Fruit fly (Drosophila melanogaster) whole organism, embryonic: ENCODE data around the gene CG17154.
A peak's percentile ranks its signal among the peaks of the same experiment; 100 is the strongest.

Experiments
- Bdp1 ChIP-seq: fragments of 200-800 bp; sonication (Bioruptor generic); optimal IDR thresholded peaks from 3 replicates; lab custom pipeline; 2016; ENCODE audit warnings: missing biosample characterization, missing genetic modification characterization
- Bteb2 ChIP-seq: fragments of 200-800 bp; sonication (Bioruptor generic); optimal IDR thresholded peaks from 2 replicates; lab custom pipeline; 2016; ENCODE audit warnings: missing biosample characterization, missing genetic modification characterization
- C15 ChIP-seq: fragments of 200-800 bp; sonication (Bioruptor generic); IDR thresholded peaks from 3 replicates; pipeline ENCODE4 v1.3.6; 2022; ENCODE audit warnings: missing biosample characterization, missing genetic modification characterization
- CG10209 ChIP-seq: fragments of 200-800 bp; sonication (Bioruptor generic); optimal IDR thresholded peaks from 3 replicates; lab custom pipeline; 2017; ENCODE audit warnings: missing biosample characterization, mild to moderate bottlenecking, missing genetic modification characterization, missing genetic modification reagents
- CG10267 ChIP-seq: fragments of 200-800 bp; sonication (Bioruptor generic); optimal IDR thresholded peaks from 2 replicates; lab custom pipeline; 2018; ENCODE audit warnings: missing biosample characterization, mild to moderate bottlenecking, missing genetic modification characterization, moderate library complexity
- CG10959 ChIP-seq: fragments of 200-800 bp; sonication (Bioruptor generic); IDR thresholded peaks from 2 replicates; pipeline ENCODE4 v1.3.6; 2022; ENCODE audit warnings: missing biosample characterization, missing genetic modification characterization
- CG11696 ChIP-seq: fragments of 200-800 bp; sonication (Bioruptor generic); IDR thresholded peaks from 2 replicates; pipeline ENCODE4 v1.3.6; 2022; ENCODE audit warnings: missing biosample characterization, missing genetic modification characterization
- CG12391 ChIP-seq: fragments of 200-800 bp; sonication (Bioruptor generic); optimal IDR thresholded peaks from 3 replicates; lab custom pipeline; 2018; ENCODE audit warnings: missing biosample characterization, mild to moderate bottlenecking, missing genetic modification characterization, moderate library complexity
- CG13287 ChIP-seq: fragments of 200-800 bp; sonication (Bioruptor generic); IDR thresholded peaks from 2 replicates; pipeline ENCODE4 v1.3.6; 2022; ENCODE audit warnings: missing biosample characterization, missing genetic modification characterization; ENCODE audit not compliant: partially characterized antibody
- CG13424 ChIP-seq: fragments of 200-800 bp; sonication (Bioruptor generic); optimal IDR thresholded peaks from 2 replicates; lab custom pipeline; 2019; ENCODE audit warnings: missing biosample characterization, mild to moderate bottlenecking, missing genetic modification characterization, moderate library complexity
- CG13624 ChIP-seq: fragments of 200-800 bp; sonication (Bioruptor generic); optimal IDR thresholded peaks from 2 replicates; lab custom pipeline; 2016; ENCODE audit warnings: missing biosample characterization, missing genetic modification characterization
- CG14710 ChIP-seq: fragments of 200-800 bp; sonication (Bioruptor generic); optimal IDR thresholded peaks from 3 replicates; lab custom pipeline; 2019; ENCODE audit warnings: missing biosample characterization, mild to moderate bottlenecking, missing genetic modification characterization, moderate library complexity
- CG14965 ChIP-seq: fragments of 200-800 bp; sonication (Bioruptor generic); optimal IDR thresholded peaks from 2 replicates; lab custom pipeline; 2016; ENCODE audit warnings: missing biosample characterization, missing genetic modification characterization, borderline replicate concordance
- CG15073 ChIP-seq: fragments of 200-800 bp; sonication (Bioruptor generic); optimal IDR thresholded peaks from 2 replicates; lab custom pipeline; 2016; ENCODE audit warnings: missing biosample characterization, missing genetic modification characterization
- CG1647 ChIP-seq: fragments of 200-800 bp; sonication (Bioruptor generic); optimal IDR thresholded peaks from 3 replicates; lab custom pipeline; 2016; ENCODE audit warnings: missing biosample characterization, missing genetic modification characterization
- CG30431 ChIP-seq: fragments of 200-800 bp; sonication (Bioruptor generic); optimal IDR thresholded peaks from 2 replicates; lab custom pipeline; 2017; ENCODE audit warnings: missing biosample characterization, missing genetic modification characterization
- CG3163 ChIP-seq: fragments of 200-800 bp; sonication (Bioruptor generic); optimal IDR thresholded peaks from 3 replicates; lab custom pipeline; 2016; ENCODE audit warnings: missing biosample characterization, missing genetic modification characterization
- CG34224 ChIP-seq: fragments of 200-800 bp; sonication (Bioruptor generic); IDR thresholded peaks from 3 replicates; pipeline ENCODE4 v1.3.6; 2022; ENCODE audit warnings: missing biosample characterization, missing genetic modification characterization; ENCODE audit not compliant: partially characterized antibody
- CG3847 ChIP-seq: fragments of 200-800 bp; sonication (Bioruptor generic); IDR thresholded peaks from 2 replicates; pipeline ENCODE4 v1.3.6; 2022; ENCODE audit warnings: missing biosample characterization, missing genetic modification characterization
- CG42726 ChIP-seq: fragments of 200-800 bp; sonication (Bioruptor generic); IDR thresholded peaks from 2 replicates; pipeline ENCODE4 v1.3.6; 2022; ENCODE audit warnings: missing biosample characterization, missing genetic modification characterization; ENCODE audit not compliant: partially characterized antibody
- CG7963 ChIP-seq: fragments of 200-800 bp; sonication (Bioruptor generic); IDR thresholded peaks from 3 replicates; pipeline ENCODE4 v1.3.6; 2022; ENCODE audit warnings: missing biosample characterization, missing genetic modification characterization; ENCODE audit not compliant: partially characterized antibody
- CG8924 ChIP-seq: fragments of 200-800 bp; optimal IDR thresholded peaks from 3 replicates; lab custom pipeline; 2019; ENCODE audit warnings: missing biosample characterization, mild to moderate bottlenecking, missing genetic modification characterization, moderate library complexity
- CG9727 ChIP-seq: fragments of 200-800 bp; sonication (Bioruptor generic); optimal IDR thresholded peaks from 3 replicates; lab custom pipeline; 2017; ENCODE audit warnings: missing biosample characterization, mild to moderate bottlenecking, missing genetic modification characterization
- CG9932 ChIP-seq: fragments of 200-800 bp; sonication (Bioruptor generic); IDR thresholded peaks from 2 replicates; pipeline ENCODE4 v1.3.6; 2022; ENCODE audit warnings: missing biosample characterization, missing genetic modification characterization
- Dbx ChIP-seq: fragments of 200-800 bp; sonication (Bioruptor generic); IDR thresholded peaks from 3 replicates; pipeline ENCODE4 v1.3.6; 2022; ENCODE audit warnings: missing biosample characterization, missing genetic modification characterization
- Deaf1 ChIP-seq: fragments of 200-800 bp; optimal IDR thresholded peaks from 3 replicates; lab custom pipeline; 2019; ENCODE audit warnings: missing biosample characterization, mild to moderate bottlenecking, missing genetic modification characterization, moderate library complexity
- Dip3 ChIP-seq: fragments of 200-800 bp; sonication (Bioruptor generic); optimal IDR thresholded peaks from 3 replicates; lab custom pipeline; 2016; ENCODE audit warnings: missing biosample characterization, missing genetic modification characterization
- E2f1 ChIP-seq: fragments of 200-800 bp; sonication (Bioruptor generic); IDR thresholded peaks from 2 replicates; pipeline ENCODE4 v1.3.6; 2022; ENCODE audit warnings: missing biosample characterization, missing genetic modification characterization
- Med ChIP-seq: fragments of 200-800 bp; sonication (Bioruptor generic); peaks from one replicate; lab custom pipeline; 2016; ENCODE audit warnings: missing biosample characterization, missing genetic modification characterization, mild to moderate bottlenecking, inconsistent platforms, moderate library complexity
- Meics ChIP-seq: fragments of 200-800 bp; sonication (Bioruptor generic); optimal IDR thresholded peaks from 2 replicates; lab custom pipeline; 2017; ENCODE audit warnings: missing biosample characterization, mild to moderate bottlenecking, missing genetic modification characterization
- Ravus ChIP-seq: fragments of 200-800 bp; sonication (Bioruptor generic); IDR thresholded peaks from 2 replicates; pipeline ENCODE4 v1.3.6; 2022; ENCODE audit warnings: missing biosample characterization, missing genetic modification characterization
- cato ChIP-seq: fragments of 200-800 bp; sonication (Bioruptor generic); optimal IDR thresholded peaks from 2 replicates; lab custom pipeline; 2016; ENCODE audit warnings: missing biosample characterization, missing genetic modification characterization, borderline replicate concordance
- chif ChIP-seq, 2 experiments: fragments of 200-800 bp; sonication (Bioruptor generic); optimal IDR thresholded peaks; 3 replicates each; lab custom pipeline; 2016; ENCODE audit warnings: missing biosample characterization in 2 of 2, missing genetic modification characterization in 2 of 2
- crc ChIP-seq: fragments of 200-800 bp; sonication (Bioruptor generic); optimal IDR thresholded peaks from 2 replicates; lab custom pipeline; 2016; ENCODE audit warnings: missing biosample characterization, missing genetic modification characterization
- fd102C ChIP-seq: fragments of 200-800 bp; sonication (Bioruptor generic); optimal IDR thresholded peaks from 2 replicates; lab custom pipeline; 2018; ENCODE audit warnings: missing biosample characterization, mild to moderate bottlenecking, missing genetic modification characterization, moderate library complexity
- fu2 ChIP-seq: fragments of 200-800 bp; sonication (Bioruptor generic); optimal IDR thresholded peaks from 2 replicates; lab custom pipeline; 2016; ENCODE audit warnings: missing biosample characterization, missing genetic modification characterization
- gce ChIP-seq: fragments of 200-800 bp; sonication (Bioruptor generic); IDR thresholded peaks from 3 replicates; pipeline ENCODE4 v1.3.6; 2022; ENCODE audit warnings: missing biosample characterization, missing genetic modification characterization
- mld ChIP-seq: fragments of 200-800 bp; sonication (Bioruptor generic); IDR thresholded peaks from 3 replicates; pipeline ENCODE4 v1.3.6; 2022; ENCODE audit warnings: missing biosample characterization, missing genetic modification characterization; ENCODE audit not compliant: partially characterized antibody
- nmo ChIP-seq: fragments of 200-800 bp; sonication (Bioruptor generic); optimal IDR thresholded peaks from 2 replicates; lab custom pipeline; 2018; ENCODE audit warnings: missing biosample characterization, mild to moderate bottlenecking, missing genetic modification characterization, moderate library complexity
- row ChIP-seq: fragments of 200-800 bp; sonication (Bioruptor generic); IDR thresholded peaks from 3 replicates; pipeline ENCODE4 v1.3.6; 2022; ENCODE audit warnings: missing biosample characterization, missing genetic modification characterization
- scrt ChIP-seq: fragments of 200-800 bp; sonication (Bioruptor generic); optimal IDR thresholded peaks from 2 replicates; lab custom pipeline; 2018; ENCODE audit warnings: missing biosample characterization, mild to moderate bottlenecking, missing genetic modification characterization, moderate library complexity
- sob ChIP-seq: fragments of 200-800 bp; sonication (Bioruptor generic); IDR thresholded peaks from 2 replicates; pipeline ENCODE4 v1.3.6; 2022; ENCODE audit warnings: missing biosample characterization, missing genetic modification characterization
- sqz ChIP-seq: fragments of 200-800 bp; sonication (Bioruptor generic); optimal IDR thresholded peaks from 3 replicates; lab custom pipeline; 2018; ENCODE audit warnings: missing biosample characterization, mild to moderate bottlenecking, missing genetic modification characterization
- stc ChIP-seq: fragments of 200-800 bp; sonication (Bioruptor generic); IDR thresholded peaks from 2 replicates; pipeline ENCODE4 v1.3.6; 2022; ENCODE audit warnings: missing biosample characterization, missing genetic modification characterization
- tio ChIP-seq: fragments of 200-800 bp; sonication (Bioruptor generic); optimal IDR thresholded peaks from 2 replicates; lab custom pipeline; 2017; ENCODE audit warnings: missing biosample characterization, missing genetic modification characterization, inconsistent platforms
- toy ChIP-seq: fragments of 200-800 bp; sonication (Bioruptor generic); IDR thresholded peaks from 2 replicates; pipeline ENCODE4 v1.3.6; 2022; ENCODE audit warnings: missing biosample characterization, missing genetic modification characterization
- twi ChIP-seq: fragments of 200-800 bp; optimal IDR thresholded peaks from 2 replicates; lab custom pipeline; 2019; ENCODE audit warnings: missing biosample characterization, mild to moderate bottlenecking, missing genetic modification characterization, moderate library complexity
- unpg ChIP-seq: fragments of 200-800 bp; sonication (Bioruptor generic); optimal IDR thresholded peaks from 3 replicates; lab custom pipeline; 2018; ENCODE audit warnings: missing biosample characterization, mild to moderate bottlenecking, missing genetic modification characterization, moderate library complexity
- yki ChIP-seq: fragments of >200 bp; optimal IDR thresholded peaks from 3 replicates; lab custom pipeline; 2018
- zf30C ChIP-seq: fragments of 200-800 bp; sonication (Bioruptor generic); optimal IDR thresholded peaks from 3 replicates; lab custom pipeline; 2018; ENCODE audit warnings: missing biosample characterization, mild to moderate bottlenecking, missing genetic modification characterization

Gene CG17154

DNA sequence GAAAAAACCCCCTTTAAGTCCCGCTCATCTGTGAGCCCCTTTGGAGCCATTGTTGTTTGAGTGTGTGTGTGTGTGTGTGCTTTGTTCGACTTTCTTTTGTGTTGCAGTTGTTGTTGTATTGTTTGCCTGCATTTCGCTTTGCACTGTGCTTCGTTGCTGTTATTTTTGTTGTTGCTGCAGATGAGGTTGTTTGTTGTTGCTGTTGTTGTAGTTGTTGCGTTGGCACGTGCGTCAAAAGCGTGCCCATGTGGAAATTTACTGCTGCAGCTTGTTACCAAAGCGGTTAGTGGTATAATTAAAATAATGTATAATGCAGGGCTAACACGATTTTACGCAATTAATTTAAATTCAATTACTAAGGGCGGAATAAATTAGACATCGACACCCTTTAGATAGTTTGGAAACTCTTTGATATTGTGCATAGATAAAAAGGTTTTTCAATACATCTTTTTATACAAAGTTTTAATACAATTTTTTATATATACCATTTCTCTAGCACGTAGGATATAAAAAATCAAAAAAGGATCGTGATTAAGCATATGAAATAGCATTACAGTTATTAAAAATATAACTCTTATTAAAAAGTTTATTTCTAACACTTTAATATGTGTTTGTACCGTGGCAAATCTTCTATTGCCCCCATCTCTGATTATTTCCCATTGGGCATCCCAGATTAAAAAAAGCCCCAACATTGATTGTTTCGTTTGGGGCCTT, 1.9 kb downstream of the CG17154 start (continued):
- no peak for TF ChIP-seq CG13287 (GFP tag; lab: Robert Waterston, UW)
- TF ChIP-seq Deaf1 (tag; lab: Kevin White, UChicago): peak; percentile 16
- TF ChIP-seq CG3847: no peak
- TF ChIP-seq scrt (GFP tag; lab: Kevin White, UChicago): no peak
- no peak for TF ChIP-seq Bdp1 (GFP tag; lab: Kevin White, UChicago)
- TF ChIP-seq toy (GFP tag; lab: Robert Waterston, UW): no peak
- no peak for TF ChIP-seq CG14965 (GFP tag; lab: Kevin White, UChicago)
- no peak for TF ChIP-seq CG13424
- no peak for TF ChIP-seq CG10959 (GFP tag; lab: Robert Waterston, UW)
- no peak for TF ChIP-seq CG34224
- peak; percentile 37; the same call in 2 of the 3 replicates for TF ChIP-seq row (GFP tag; lab: Robert Waterston, UW)
- no peak for TF ChIP-seq stc (GFP tag; lab: Robert Waterston, UW)
- no peak for TF ChIP-seq CG12391 (tag; lab: Kevin White, UChicago)
- no peak for TF ChIP-seq CG1647
- TF ChIP-seq CG15073 (GFP tag; lab: Kevin White, UChicago): no peak
- TF ChIP-seq C15: no peak
- peak; percentile 15 for TF ChIP-seq CG8924 (tag; lab: Kevin White, UChicago)
- no peak for TF ChIP-seq Ravus (GFP tag; lab: Robert Waterston, UW)
- no peak for TF ChIP-seq E2f1 (GFP tag; lab: Robert Waterston, UW)
- peak; percentile 9 for TF ChIP-seq CG14710
- TF ChIP-seq CG3163: no peak
- TF ChIP-seq nmo (GFP tag; lab: Kevin White, UChicago): peak; percentile 13
- TF ChIP-seq CG10209 (GFP tag; lab: Kevin White, UChicago): no peak
- TF ChIP-seq unpg (GFP tag; lab: Kevin White, UChicago): no peak
- TF ChIP-seq tio: no peak
- no peak for TF ChIP-seq fd102C (GFP tag; lab: Kevin White, UChicago)
- no peak for TF ChIP-seq Dip3 (GFP tag; lab: Kevin White, UChicago)
- TF ChIP-seq Meics (GFP tag; lab: Kevin White, UChicago): no peak
- TF ChIP-seq CG42726 (GFP tag; lab: Robert Waterston, UW): no peak
- no peak for TF ChIP-seq crc
- TF ChIP-seq Bteb2 (GFP tag; lab: Kevin White, UChicago): no peak
- TF ChIP-seq yki: no peak
- TF ChIP-seq CG9932 (GFP tag; lab: Robert Waterston, UW): no peak
- no peak for TF ChIP-seq CG11696 (GFP tag; lab: Robert Waterston, UW)
- TF ChIP-seq CG7963 (GFP tag; lab: Robert Waterston, UW): no peak
- TF ChIP-seq sob (GFP tag; lab: Robert Waterston, UW): no peak
- TF ChIP-seq Med: peak; percentile 72
- no peak for TF ChIP-seq CG13624 (GFP tag; lab: Kevin White, UChicago)
- no peak for TF ChIP-seq chif (GFP tag; optimal IDR thresholded peaks at IDR 0.05; lab: Kevin White, UChicago)
- no peak for TF ChIP-seq sqz (GFP tag; lab: Kevin White, UChicago)
- TF ChIP-seq cato: no peak
- TF ChIP-seq Dbx (GFP tag; lab: Robert Waterston, UW): no peak
- TF ChIP-seq twi (tag; lab: Kevin White, UChicago): no peak
- TF ChIP-seq CG30431 (GFP tag; lab: Kevin White, UChicago): no peak
- 0 out of 3 replicates have a peak, but pooled peaks have one; percentile 29 for TF ChIP-seq gce (GFP tag; lab: Robert Waterston, UW)
- no peak for TF ChIP-seq CG10267 (tag; lab: Kevin White, UChicago)
- no peak for TF ChIP-seq fu2
- TF ChIP-seq CG9727 (GFP tag; lab: Kevin White, UChicago): no peak
- TF ChIP-seq mld (GFP tag; lab: Robert Waterston, UW): no peak
- no peak for TF ChIP-seq zf30C (GFP tag; lab: Kevin White, UChicago)
